Worm (Caenorhabditis elegans): Measurements from ENCODE around the gene pitr-5.

pitr-5 gene

ce11 chrV:7230847-7231246 is 46.2 kb downstream of the pitr-5 start, which contains the start of the genes gei-6 and krr-1 (continued):
- TF ChIP-seq ztf-25 (GFP tag; IDR thresholded peaks at IDR 0.05) = no peak
- 0 out of 2 replicates have a peak, but pooled peaks have one; percentile 36 for TF ChIP-seq ekl-4 (GFP tag; IDR thresholded peaks at IDR 0.05)
- TF ChIP-seq ZK185.1 (tag; optimal IDR thresholded peaks at IDR 0.05; ENCODE audit: poor library complexity, severe bottlenecking) = peak; percentile 52
- no peak for TF ChIP-seq unc-62 (GFP tag; optimal IDR thresholded peaks at IDR 0.05)
- TF ChIP-seq efl-1 (GFP tag; optimal IDR thresholded peaks at IDR 0.05) = no peak
- no peak for TF ChIP-seq lir-1 (GFP tag; conservative IDR thresholded peaks at IDR 0.05)
- 0 out of 2 replicates have a peak, but pooled peaks have one; percentile 34 for TF ChIP-seq egrh-3 (GFP tag; IDR thresholded peaks at IDR 0.05)
- TF ChIP-seq lin-54 (GFP tag; optimal IDR thresholded peaks at IDR 0.05) = peak; percentile 14
- TF ChIP-seq snpc-3.4 (tag; optimal IDR thresholded peaks at IDR 0.05) = peak; percentile 62
- TF ChIP-seq rpc-1 (optimal IDR thresholded peaks at IDR 0.05) = peak; percentile 34
- TF ChIP-seq rpc-1 (tag; optimal IDR thresholded peaks at IDR 0.05) = no peak
- TF ChIP-seq attf-3 (GFP tag; conservative IDR thresholded peaks at IDR 0.05) = 0 out of 2 replicates have a peak, but pooled peaks have one; percentile 37
- TF ChIP-seq cebp-1 (GFP tag; IDR thresholded peaks at IDR 0.05) = no peak
- TF ChIP-seq cebp-1 (tag; optimal IDR thresholded peaks at IDR 0.05) = peak; percentile 51
- no peak for TF ChIP-seq Y79H2A.3 (GFP tag; conservative IDR thresholded peaks at IDR 0.05)
- TF ChIP-seq K11D2.4 (GFP tag; IDR thresholded peaks at IDR 0.05) = no peak

ce11 chrV:7231524-7231923 is 46.9 kb downstream of the pitr-5 start:
- TF ChIP-seq attf-3 (GFP tag; conservative IDR thresholded peaks at IDR 0.05) (no peak), die-1 (tag; optimal IDR thresholded peaks at IDR 0.05) (no peak), lsy-27 (tag; optimal IDR thresholded peaks at IDR 0.05; ENCODE audit: borderline replicate concordance, insufficient read depth) (no peak), lag-1 (GFP tag; IDR thresholded peaks at IDR 0.05) (no peak), bed-2 (GFP tag; IDR thresholded peaks at IDR 0.05) (no peak), let-607 (tag; optimal IDR thresholded peaks at IDR 0.05) (no peak), rpc-1 (optimal IDR thresholded peaks at IDR 0.05) (no peak), rpc-1 (tag; optimal IDR thresholded peaks at IDR 0.05) (no peak), dpl-1 (GFP tag; optimal IDR thresholded peaks at IDR 0.05) (no peak), cebp-1 (GFP tag; IDR thresholded peaks at IDR 0.05) (no peak), cebp-1 (tag; optimal IDR thresholded peaks at IDR 0.05) (no peak), ama-1 (optimal IDR thresholded peaks at IDR 0.05) (no peak), ama-1 (GFP tag; optimal IDR thresholded peaks at IDR 0.05) (no peak), F23B12.7 (tag; optimal IDR thresholded peaks at IDR 0.05; ENCODE audit: insufficient read depth) (no peak), snpc-1.1 (tag; optimal IDR thresholded peaks at IDR 0.05; ENCODE audit: insufficient read depth) (no peak), B0336.3 (GFP tag; IDR thresholded peaks at IDR 0.05) (no peak), tbx-9 (tag; optimal IDR thresholded peaks at IDR 0.05; ENCODE audit: borderline replicate concordance) (no peak), K12H6.12 (tag; optimal IDR thresholded peaks at IDR 0.05) (no peak), Y79H2A.3 (GFP tag; conservative IDR thresholded peaks at IDR 0.05) (no peak)

- TF ChIP-seq ceh-40 (GFP tag; IDR thresholded peaks at IDR 0.05) = no peak
- TF ChIP-seq ceh-100 (GFP tag; IDR thresholded peaks at IDR 0.05) = no peak
- TF ChIP-seq cebp-2 (GFP tag; IDR thresholded peaks at IDR 0.05) = no peak
Observed at ce11 chrV:7234726-7235125, 50.1 kb downstream of the pitr-5 start, which contains the start of gene C05C8.5. TSS of gene C05C8.5 (minus strand) at chrV:7234826.

ce11 chrV:7236694-7237093 is 52.0 kb downstream of the pitr-5 start:
- TF ChIP-seq F33H1.4 (GFP tag; IDR thresholded peaks at IDR 0.05) = no peak
- no peak for TF ChIP-seq madf-3 (GFP tag; IDR thresholded peaks at IDR 0.05)
- no peak for TF ChIP-seq atf-7 (tag; optimal IDR thresholded peaks at IDR 0.05)
- TF ChIP-seq ceh-100 (GFP tag; IDR thresholded peaks at IDR 0.05) = no peak
- TF ChIP-seq F39B2.1 (GFP tag; IDR thresholded peaks at IDR 0.05) = no peak
- TF ChIP-seq dpff-1 (tag; optimal IDR thresholded peaks at IDR 0.05) = no peak
- no peak for TF ChIP-seq sdz-38 (tag; optimal IDR thresholded peaks at IDR 0.05)
- TF ChIP-seq ets-4 (GFP tag; optimal IDR thresholded peaks at IDR 0.05) = no peak
- TF ChIP-seq hlh-26 (GFP tag; conservative IDR thresholded peaks at IDR 0.05) = no peak
- TF ChIP-seq mxl-1 (tag; optimal IDR thresholded peaks at IDR 0.05) = no peak
- no peak for TF ChIP-seq madf-6 (GFP tag; IDR thresholded peaks at IDR 0.05)
- no peak for TF ChIP-seq lsy-27 (tag; optimal IDR thresholded peaks at IDR 0.05; ENCODE audit: borderline replicate concordance, insufficient read depth)
- no peak for TF ChIP-seq efl-1 (GFP tag; optimal IDR thresholded peaks at IDR 0.05)
- TF ChIP-seq ztf-22 (GFP tag; optimal IDR thresholded peaks at IDR 0.05) = no peak
- TF ChIP-seq tlf-1 (GFP tag; optimal IDR thresholded peaks at IDR 0.05) = no peak
- TF ChIP-seq attf-3 (GFP tag; conservative IDR thresholded peaks at IDR 0.05) = no peak
- no peak for TF ChIP-seq ceh-79 (tag; optimal IDR thresholded peaks at IDR 0.05)
